Fruit fly (Drosophila melanogaster): ENCODE measurements around the gene pzg.

- no peak for TF ChIP-seq CG8478 (optimal IDR thresholded peaks at IDR 0.05)
- no peak for TF ChIP-seq CTCF (optimal IDR thresholded peaks at IDR 0.05)
These were observed 33.5 kb downstream of the pzg start for dm6 chr3L:21319313-21319907.

All from S2 (cell line).